Fruit fly (Drosophila melanogaster): ENCODE results near the gene hec.

Gene hec

DNA sequence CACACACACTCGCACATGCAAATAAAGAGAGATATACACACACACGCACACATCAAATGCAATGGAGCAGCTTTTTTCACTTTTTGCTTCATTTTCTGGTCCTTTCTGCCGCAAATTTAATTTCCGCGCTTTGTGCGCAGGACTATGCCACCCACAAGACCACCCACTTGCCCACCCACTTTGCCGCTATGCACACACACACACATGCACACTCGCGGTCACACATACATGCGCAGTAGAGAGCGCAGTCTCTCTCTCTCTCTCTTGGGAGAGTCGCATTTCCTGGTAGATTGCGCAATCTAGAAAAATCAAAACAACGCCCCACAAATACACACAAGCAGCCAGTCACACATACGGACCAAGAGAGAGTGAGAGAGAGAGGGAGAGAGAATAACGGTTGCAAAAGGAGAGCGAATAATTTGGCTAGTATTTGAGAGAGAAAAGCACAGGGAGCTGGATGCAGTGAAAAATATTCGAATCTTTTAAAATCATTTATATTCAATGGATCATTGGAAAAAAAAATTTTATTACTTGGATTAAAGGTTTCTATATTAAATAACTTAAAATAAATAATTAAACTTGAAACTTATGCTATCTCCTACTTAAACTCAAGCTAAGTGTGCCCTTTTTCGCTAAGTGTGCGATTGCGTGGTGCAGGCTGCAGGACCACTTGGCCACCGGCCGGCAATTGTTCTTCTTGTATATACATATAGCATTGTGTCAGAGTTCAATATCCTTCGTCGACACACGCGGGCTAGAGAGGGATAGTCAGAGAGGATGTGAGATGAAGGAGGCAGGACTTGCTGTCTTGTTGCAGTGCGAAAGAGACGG, 31.6 kb downstream of the hec start (continued):
- no peak for TF ChIP-seq Mes4 (GFP tag; optimal IDR thresholded peaks at IDR 0.05)
- TF ChIP-seq cwo (GFP tag; optimal IDR thresholded peaks at IDR 0.05) = peak; percentile 69
- no peak for TF ChIP-seq mld (GFP tag; IDR thresholded peaks at IDR 0.05; ENCODE audit: partially characterized antibody)
- TF ChIP-seq CG16813 (GFP tag; IDR thresholded peaks at IDR 0.05; ENCODE audit: partially characterized antibody) = no peak
- no peak for TF ChIP-seq CG14965 (GFP tag; optimal IDR thresholded peaks at IDR 0.05; ENCODE audit: borderline replicate concordance)
- TF ChIP-seq CG33557 (GFP tag; optimal IDR thresholded peaks at IDR 0.05) = no peak
- TF ChIP-seq CG17829 (tag; optimal IDR thresholded peaks at IDR 0.05) = peak; percentile 68
- TF ChIP-seq Lim3 (GFP tag; IDR thresholded peaks at IDR 0.05) = no peak
- TF ChIP-seq CG2889 (GFP tag; IDR thresholded peaks at IDR 0.05) = 0 out of 3 replicates have a peak, but pooled peaks have one; percentile 26
- TF ChIP-seq p53 (GFP tag; optimal IDR thresholded peaks at IDR 0.05) = no peak
- peak; percentile 86 for TF ChIP-seq row (GFP tag; IDR thresholded peaks at IDR 0.05)
- TF ChIP-seq so (GFP tag; IDR thresholded peaks at IDR 0.05) = 0 out of 3 replicates have a peak, but pooled peaks have one; percentile 41
- TF ChIP-seq CG14050 (GFP tag; IDR thresholded peaks at IDR 0.05) = peak; percentile 29; the same call in 2 of the 3 replicates
- TF ChIP-seq CTCF (GFP tag; optimal IDR thresholded peaks at IDR 0.05) = no peak
- TF ChIP-seq BEAF-32 (GFP tag; optimal IDR thresholded peaks at IDR 0.05) = no peak
- peak; percentile 37 for TF ChIP-seq CG18619 (GFP tag; optimal IDR thresholded peaks at IDR 0.05)
- no peak for TF ChIP-seq crc (GFP tag; optimal IDR thresholded peaks at IDR 0.05)
- no peak for TF ChIP-seq pita (GFP tag; optimal IDR thresholded peaks at IDR 0.05)
- TF ChIP-seq CG30020 (tag; optimal IDR thresholded peaks at IDR 0.05) = peak; percentile 32
- TF ChIP-seq grau (tag; optimal IDR thresholded peaks at IDR 0.05) = peak; percentile 63
- peak; percentile 87 for TF ChIP-seq vvl (GFP tag; IDR thresholded peaks at IDR 0.05)
- peak; percentile 62 for TF ChIP-seq Nf-YA (GFP tag; IDR thresholded peaks at IDR 0.05)
- TF ChIP-seq sima (GFP tag; optimal IDR thresholded peaks at IDR 0.05) = no peak
- TF ChIP-seq ems (GFP tag; optimal IDR thresholded peaks at IDR 0.05) = no peak
- TF ChIP-seq wdn (GFP tag; IDR thresholded peaks at IDR 0.05) = peak; percentile 55
- peak; percentile 26 for TF ChIP-seq gsb-n (tag; optimal IDR thresholded peaks at IDR 0.05)
- TF ChIP-seq Nf-YB (GFP tag; optimal IDR thresholded peaks at IDR 0.05) = peak; percentile 35
- no peak for TF ChIP-seq CG15479 (GFP tag; optimal IDR thresholded peaks at IDR 0.05)
- TF ChIP-seq sr (GFP tag; IDR thresholded peaks at IDR 0.05) = no peak
- TF ChIP-seq Hr78 (GFP tag; optimal IDR thresholded peaks at IDR 0.05) = peak in 1 of 2 experiments; percentile 31
- TF ChIP-seq repo (GFP tag; optimal IDR thresholded peaks at IDR 0.05) = no peak
- TF ChIP-seq HLH54F (GFP tag; optimal IDR thresholded peaks at IDR 0.05) = no peak
- TF ChIP-seq CG4854 (GFP tag; optimal IDR thresholded peaks at IDR 0.05) = no peak
- no peak for TF ChIP-seq nerfin-2 (GFP tag; IDR thresholded peaks at IDR 0.05; ENCODE audit: partially characterized antibody)
- TF ChIP-seq CG11723 (GFP tag; optimal IDR thresholded peaks at IDR 0.05) = no peak
- TF ChIP-seq insv (GFP tag; optimal IDR thresholded peaks at IDR 0.05) = no peak
- peak; percentile 25 for TF ChIP-seq Fer3 (tag; optimal IDR thresholded peaks at IDR 0.05)
- TF ChIP-seq CG8944 (GFP tag; optimal IDR thresholded peaks at IDR 0.05) = no peak
- TF ChIP-seq Pdp1 (GFP tag; optimal IDR thresholded peaks at IDR 0.05) = peak; percentile 20 to 88
- peak; percentile 44 for TF ChIP-seq Ets65A (GFP tag)
- TF ChIP-seq bigmax (GFP tag; optimal IDR thresholded peaks at IDR 0.05) = no peak
- no peak for TF ChIP-seq CG4707 (GFP tag; optimal IDR thresholded peaks at IDR 0.05)
- TF ChIP-seq vnd (GFP tag; IDR thresholded peaks at IDR 0.05; ENCODE audit: partially characterized antibody) = no peak
- peak; percentile 61 for TF ChIP-seq CG1233 (GFP tag; optimal IDR thresholded peaks at IDR 0.05)
- no peak for TF ChIP-seq shn (GFP tag; optimal IDR thresholded peaks at IDR 0.05)
- no peak for TF ChIP-seq D19B (GFP tag; optimal IDR thresholded peaks at IDR 0.05)
- no peak for TF ChIP-seq ro (GFP tag; IDR thresholded peaks at IDR 0.05)
- TF ChIP-seq PHDP (tag; optimal IDR thresholded peaks at IDR 0.05) = peak; percentile 43
- TF ChIP-seq pros (GFP tag; optimal IDR thresholded peaks at IDR 0.05) = no peak

Data from whole organism, embryonic.